Worm (Caenorhabditis elegans): ENCODE measurements around the gene dhs-11.

dhs-11 gene

DNA sequence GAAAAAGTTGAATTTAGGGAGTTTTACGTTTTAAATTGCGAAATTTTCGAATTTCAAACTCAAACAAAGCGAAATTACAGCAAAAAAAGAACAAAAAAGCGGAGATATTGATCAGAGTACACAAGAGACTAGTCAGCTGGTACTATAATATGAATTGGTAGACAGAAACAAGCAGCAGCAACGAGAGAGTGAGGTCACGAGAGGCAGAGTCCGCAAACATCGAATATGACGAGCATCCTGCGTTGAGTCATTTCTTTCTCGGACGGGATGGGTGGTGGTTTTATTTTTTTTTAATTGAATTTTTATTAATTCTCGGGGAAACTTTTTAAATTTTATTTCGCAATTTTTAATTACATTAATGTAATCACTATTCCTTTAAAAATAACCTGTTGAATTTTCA lies 43.0 kb downstream of the dhs-11 start (continued):
- no peak for TF ChIP-seq lim-7 (GFP tag; IDR thresholded peaks at IDR 0.05)
- TF ChIP-seq zfp-2 (tag; optimal IDR thresholded peaks at IDR 0.05), result no peak
- TF ChIP-seq madf-9 (GFP tag; conservative IDR thresholded peaks at IDR 0.05), result 0 out of 2 replicates have a peak, but pooled peaks have one; percentile 32
- TF ChIP-seq daf-16 (GFP tag; optimal IDR thresholded peaks at IDR 0.05), result no peak
- peak; percentile 70 for TF ChIP-seq daf-16 (tag; optimal IDR thresholded peaks at IDR 0.05)
- peak; percentile 99 for TF ChIP-seq hlh-30 (tag; optimal IDR thresholded peaks at IDR 0.05; ENCODE audit: insufficient read depth)
- TF ChIP-seq T26A8.4 (GFP tag; IDR thresholded peaks at IDR 0.05), result peak; percentile 55; the same call in 1 of the 2 replicates
- peak; percentile 62 for TF ChIP-seq lin-38 (GFP tag; IDR thresholded peaks at IDR 0.05)
- TF ChIP-seq ztf-7 (tag; optimal IDR thresholded peaks at IDR 0.05), result peak; percentile 13
- TF ChIP-seq nhr-11 (tag; optimal IDR thresholded peaks at IDR 0.05), result peak; percentile 40
- no peak for TF ChIP-seq egl-27 (tag; optimal IDR thresholded peaks at IDR 0.05)
- TF ChIP-seq unc-62 (GFP tag; optimal IDR thresholded peaks at IDR 0.05 in 1 of 2), result peak in 1 of 2 experiments; percentile 78
- no peak for TF ChIP-seq unc-62 (tag; optimal IDR thresholded peaks at IDR 0.05)
- TF ChIP-seq mdl-1 (tag; optimal IDR thresholded peaks at IDR 0.05), result peak in 1 of 2 experiments; percentile 50
- peak; percentile 76 for TF ChIP-seq mep-1 (tag; optimal IDR thresholded peaks at IDR 0.05)

DNA sequence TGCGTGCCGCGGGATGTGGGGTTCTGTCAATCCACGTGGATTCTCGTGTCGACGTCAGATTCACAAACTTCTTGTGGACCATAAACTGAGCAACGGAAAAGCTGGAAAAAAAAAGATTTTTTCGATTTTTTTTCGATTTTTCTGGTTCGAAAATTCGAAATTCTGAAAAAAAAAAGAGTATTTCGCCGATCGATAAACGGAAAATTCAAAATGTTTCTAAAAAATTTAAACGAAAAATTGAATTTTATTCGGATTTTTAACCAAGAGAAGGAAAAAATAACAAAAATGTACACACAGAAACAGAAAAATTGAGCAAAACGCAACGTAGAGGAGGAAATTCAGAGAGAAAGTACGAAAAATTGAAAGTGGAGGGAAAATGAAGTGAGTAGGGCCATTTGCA lies 46.3 kb downstream of the dhs-11 start, which contains the start of gene Y39A1A.3:
TSS of gene Y39A1A.3 (minus strand) at position 101 of the 400 bp plus-strand sequence.
- no peak for TF ChIP-seq mxl-3 (GFP tag; optimal IDR thresholded peaks at IDR 0.05)
- peak; percentile 6 for TF ChIP-seq mep-1 (tag; optimal IDR thresholded peaks at IDR 0.05)
- TF ChIP-seq daf-19 (GFP tag; conservative IDR thresholded peaks at IDR 0.05), result no peak
- TF ChIP-seq lir-3 (tag; optimal IDR thresholded peaks at IDR 0.05), result no peak
- TF ChIP-seq unc-62 (GFP tag; optimal IDR thresholded peaks at IDR 0.05 in 1 of 2), result no peak
- TF ChIP-seq unc-62 (tag; optimal IDR thresholded peaks at IDR 0.05), result no peak
- TF ChIP-seq ama-1 (optimal IDR thresholded peaks at IDR 0.05), result peak; percentile 53
- TF ChIP-seq fkh-10 (GFP tag; optimal IDR thresholded peaks at IDR 0.05), result no peak
- TF ChIP-seq vab-7 (GFP tag; IDR thresholded peaks at IDR 0.05), result no peak
- no peak for TF ChIP-seq lin-1 (GFP tag; IDR thresholded peaks at IDR 0.05)
- TF ChIP-seq nhr-41 (GFP tag; IDR thresholded peaks at IDR 0.05), result no peak
- no peak for TF ChIP-seq ZK337.2 (GFP tag; IDR thresholded peaks at IDR 0.05)

DNA sequence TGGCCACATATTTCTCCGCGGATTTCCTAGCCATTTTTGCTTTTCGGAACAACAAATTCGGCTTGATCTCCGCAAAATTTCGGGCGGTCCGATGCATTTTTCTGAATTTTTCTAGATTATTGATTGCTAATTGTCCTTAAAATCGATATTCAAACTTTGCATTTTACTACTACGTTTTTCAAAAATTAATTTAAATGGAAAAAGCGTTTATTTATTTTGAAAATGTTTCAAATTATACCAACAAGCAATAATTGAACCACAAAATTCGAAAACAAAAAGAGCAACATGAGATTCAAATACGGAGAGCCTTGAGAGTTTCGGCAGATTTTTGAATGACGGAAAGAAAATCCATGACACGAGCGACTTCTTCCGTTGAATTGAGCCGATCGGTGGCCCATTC lies 47.6 kb downstream of the dhs-11 start, which contains the start of gene Y45F3A.9:
TSS of gene Y45F3A.9 (minus strand) at position 101 of the 400 bp plus-strand sequence.
- TF ChIP-seq lim-7 (GFP tag; IDR thresholded peaks at IDR 0.05) (no peak), ama-1 (optimal IDR thresholded peaks at IDR 0.05) (peak; percentile 37), spr-1 (tag; optimal IDR thresholded peaks at IDR 0.05) (no peak), lin-13 (GFP tag; optimal IDR thresholded peaks at IDR 0.05) (no peak), T26A8.4 (GFP tag; IDR thresholded peaks at IDR 0.05) (no peak), aha-1 (tag) (peak; percentile 31)

DNA sequence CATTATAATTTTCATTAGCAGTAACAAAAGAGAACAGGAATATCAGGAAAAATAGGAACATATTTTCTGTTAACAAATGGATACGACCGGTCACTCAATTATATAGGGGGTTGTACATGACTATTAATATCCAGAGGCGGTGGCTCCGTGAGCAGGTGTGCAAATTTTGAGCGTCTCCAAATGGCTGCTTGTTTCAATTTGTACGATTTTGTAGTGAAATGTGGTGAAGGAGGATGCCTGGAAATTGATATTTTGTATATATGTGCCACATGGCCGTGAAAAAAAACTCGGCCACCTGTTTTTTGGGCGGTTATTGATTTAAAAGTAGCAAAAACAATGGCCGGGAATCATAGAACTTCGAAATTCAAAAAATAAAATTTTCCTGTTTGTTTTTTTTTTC lies 49.9 kb downstream of the dhs-11 start, which contains the start of gene Y45F3A.8:
TSS of gene Y45F3A.8 (minus strand) at position 101 of the 400 bp plus-strand sequence.
- TF ChIP-seq cey-2 (tag; optimal IDR thresholded peaks at IDR 0.05; ENCODE audit: borderline replicate concordance, insufficient read depth), result no peak
- no peak for TF ChIP-seq F49E8.2 (tag; optimal IDR thresholded peaks at IDR 0.05; ENCODE audit: borderline replicate concordance)
- no peak for TF ChIP-seq lsy-2 (tag; optimal IDR thresholded peaks at IDR 0.05)
- no peak for TF ChIP-seq Y48G9A.11 (GFP tag; IDR thresholded peaks at IDR 0.05)
- no peak for TF ChIP-seq fkh-10 (GFP tag; optimal IDR thresholded peaks at IDR 0.05)
- TF ChIP-seq D1046.2 (GFP tag; IDR thresholded peaks at IDR 0.05), result no peak
- TF ChIP-seq nhr-10 (tag; optimal IDR thresholded peaks at IDR 0.05), result no peak
- TF ChIP-seq lin-15B (tag; optimal IDR thresholded peaks at IDR 0.05), result no peak
- no peak for TF ChIP-seq dmd-6 (GFP tag; IDR thresholded peaks at IDR 0.05)
- no peak for TF ChIP-seq sdz-12 (GFP tag; optimal IDR thresholded peaks at IDR 0.05)
- TF ChIP-seq nhr-237 (tag; optimal IDR thresholded peaks at IDR 0.05), result no peak
